Fruit fly (Drosophila melanogaster) whole organism, pupa: ENCODE measurements around the gene Polr2G.
A peak's percentile ranks its signal among the peaks of the same experiment; 100 is the strongest.

Experiments
- CG10348 ChIP-seq: fragments of 200-800 bp; sonication (Bioruptor generic); IDR thresholded peaks from 2 replicates; pipeline ENCODE4 v1.3.6; 2022; ENCODE audit warnings: missing biosample characterization, missing genetic modification characterization
- CG12605 ChIP-seq: fragments of 200-800 bp; sonication (Bioruptor generic); IDR thresholded peaks from 2 replicates; pipeline ENCODE4 v1.3.6; 2022; ENCODE audit warnings: missing biosample characterization, missing genetic modification characterization
- CG13204 ChIP-seq: fragments of 200-800 bp; sonication (Bioruptor generic); optimal IDR thresholded peaks from 2 replicates; lab custom pipeline; 2018; ENCODE audit warnings: missing biosample characterization, mild to moderate bottlenecking, missing genetic modification characterization, moderate library complexity
- CG14655 ChIP-seq: fragments of 200-800 bp; sonication (Bioruptor generic); optimal IDR thresholded peaks from 3 replicates; lab custom pipeline; 2017; ENCODE audit warnings: mild to moderate bottlenecking, missing biosample characterization, missing genetic modification reagents, missing genetic modification characterization
- CG15710 ChIP-seq: fragments of 200-800 bp; sonication (Bioruptor generic); optimal IDR thresholded peaks from 2 replicates; lab custom pipeline; 2018; ENCODE audit warnings: missing biosample characterization, mild to moderate bottlenecking, missing genetic modification characterization, moderate library complexity
- CG17806 ChIP-seq: fragments of 200-800 bp; sonication (Bioruptor generic); optimal IDR thresholded peaks from 2 replicates; lab custom pipeline; 2018; ENCODE audit warnings: missing biosample characterization, mild to moderate bottlenecking, missing genetic modification characterization, moderate library complexity
- CG32121 ChIP-seq: fragments of 200-800 bp; sonication (Bioruptor generic); IDR thresholded peaks from 2 replicates; pipeline ENCODE4 v1.3.6; 2022; ENCODE audit warnings: missing biosample characterization, missing genetic modification characterization
- CG34367 ChIP-seq: fragments of 200-800 bp; sonication (Bioruptor generic); optimal IDR thresholded peaks from 2 replicates; lab custom pipeline; 2018; ENCODE audit warnings: missing biosample characterization, mild to moderate bottlenecking, missing genetic modification characterization
- CG4496 ChIP-seq: fragments of 200-800 bp; sonication (Bioruptor generic); IDR thresholded peaks from 3 replicates; pipeline ENCODE4 v1.3.6; 2022; ENCODE audit warnings: missing biosample characterization, missing genetic modification characterization
- CG8159 ChIP-seq: fragments of 200-800 bp; sonication (Bioruptor generic); optimal IDR thresholded peaks from 3 replicates; lab custom pipeline; 2018; ENCODE audit warnings: missing biosample characterization, mild to moderate bottlenecking, missing genetic modification characterization, moderate library complexity
- CG8301 ChIP-seq: fragments of 200-800 bp; sonication (Bioruptor generic); optimal IDR thresholded peaks from 2 replicates; lab custom pipeline; 2018; ENCODE audit warnings: missing biosample characterization, mild to moderate bottlenecking, missing genetic modification characterization
- CG9948 ChIP-seq: fragments of 200-800 bp; sonication (Bioruptor generic); optimal IDR thresholded peaks from 2 replicates; lab custom pipeline; 2018; ENCODE audit warnings: missing biosample characterization, mild to moderate bottlenecking, missing genetic modification characterization, moderate library complexity
- D1 ChIP-seq: fragments of 200-800 bp; sonication (Bioruptor generic); optimal IDR thresholded peaks from 2 replicates; lab custom pipeline; 2018; ENCODE audit warnings: missing biosample characterization, mild to moderate bottlenecking, missing genetic modification characterization, moderate library complexity
- EcR ChIP-seq: fragments of 200-800 bp; sonication (Bioruptor generic); optimal IDR thresholded peaks from 3 replicates; lab custom pipeline; 2019; ENCODE audit warnings: missing biosample characterization, missing genetic modification characterization, mild to moderate bottlenecking, moderate library complexity, missing genetic modification reagents
- Ets98B ChIP-seq: fragments of 200-800 bp; sonication (Bioruptor generic); IDR thresholded peaks from 2 replicates; pipeline ENCODE4 v1.3.6; 2022; ENCODE audit warnings: missing biosample characterization, missing genetic modification characterization
- Pif1A ChIP-seq: fragments of 200-800 bp; sonication (Bioruptor generic); optimal IDR thresholded peaks from 3 replicates; lab custom pipeline; 2016; ENCODE audit warnings: missing biosample characterization, missing genetic modification characterization
- Pif1B ChIP-seq: fragments of 200-800 bp; sonication (Bioruptor generic); optimal IDR thresholded peaks from 3 replicates; lab custom pipeline; 2016; ENCODE audit warnings: missing biosample characterization, missing genetic modification characterization
- Snoo ChIP-seq: fragments of 200-800 bp; sonication (Bioruptor generic); optimal IDR thresholded peaks from 3 replicates; lab custom pipeline; 2017; ENCODE audit warnings: missing biosample characterization, mild to moderate bottlenecking, missing genetic modification characterization, inconsistent platforms
- fd96Ca ChIP-seq: fragments of 200-800 bp; sonication (Bioruptor generic); IDR thresholded peaks from 3 replicates; pipeline ENCODE4 v1.3.6; 2022; ENCODE audit warnings: missing biosample characterization, missing genetic modification characterization
- gl ChIP-seq: fragments of 200-800 bp; sonication (Bioruptor generic); optimal IDR thresholded peaks from 2 replicates; lab custom pipeline; 2018; ENCODE audit warnings: missing biosample characterization, mild to moderate bottlenecking, missing genetic modification characterization
- rn ChIP-seq: fragments of 200-800 bp; sonication (Bioruptor generic); IDR thresholded peaks from 2 replicates; pipeline ENCODE4 v1.3.6; 2022; ENCODE audit warnings: missing biosample characterization, missing genetic modification characterization

The Polr2G gene

dm6 chr3R:15242186-15243045 lies 19.4 kb upstream of the Polr2G start, which contains the start of the genes tefu and Hsc70-4:
tefu (minus strand) TSS chr3R:15242236.
Hsc70-4 (plus strand) TSS chr3R:15242687.
- no peak for TF ChIP-seq CG34367
- peak; percentile 78; the same call in 2 of the 3 replicates for TF ChIP-seq CG4496
- no peak for TF ChIP-seq gl (tag; lab: Kevin White, UChicago)
- 0 out of 2 replicates have a peak, but pooled peaks have one; percentile 23 for TF ChIP-seq CG12605
- no peak for TF ChIP-seq CG8301 (tag; lab: Kevin White, UChicago)
- no peak for TF ChIP-seq CG14655 (GFP tag; lab: Kevin White, UChicago)
- peak; percentile 87 for TF ChIP-seq CG8159
- TF ChIP-seq rn (GFP tag; lab: Robert Waterston, UW), result peak; percentile 75
- peak; percentile 65 for TF ChIP-seq CG15710 (tag; lab: Kevin White, UChicago)
- no peak for TF ChIP-seq Pif1A
- TF ChIP-seq CG10348 (GFP tag; lab: Robert Waterston, UW), result 0 out of 2 replicates have a peak, but pooled peaks have one; percentile 43
- TF ChIP-seq CG9948, result no peak
- peak; percentile 80 for TF ChIP-seq fd96Ca (GFP tag; lab: Robert Waterston, UW)
- TF ChIP-seq Snoo (tag; lab: Kevin White, UChicago), result peak; percentile 14
- TF ChIP-seq CG32121 (GFP tag; lab: Robert Waterston, UW), result peak; percentile 77
- TF ChIP-seq CG13204 (GFP tag; lab: Kevin White, UChicago), result no peak
- no peak for TF ChIP-seq CG17806 (tag; lab: Kevin White, UChicago)
- no peak for TF ChIP-seq Pif1B (GFP tag; lab: Kevin White, UChicago)
- no peak; the same call in 1 of the 2 replicates for TF ChIP-seq Ets98B (GFP tag; lab: Robert Waterston, UW)
- no peak for TF ChIP-seq D1
- TF ChIP-seq EcR (GFP tag; lab: Kevin White, UChicago), result peak; percentile 29
- TF ChIP-seq, all 21 proteins: peak for 10

dm6 chr3R:15231635-15232138 lies 8.7 kb upstream of the Polr2G start:
- no peak for TF ChIP-seq CG14655 (GFP tag; lab: Kevin White, UChicago)

dm6 chr3R:15230285-15230684 lies 7.3 kb upstream of the Polr2G start, which contains the start of gene CG34316:
CG34316 (plus strand) TSS chr3R:15230585.
- no peak for TF ChIP-seq CG8301 (tag; lab: Kevin White, UChicago)
- TF ChIP-seq Ets98B (GFP tag; lab: Robert Waterston, UW), result no peak
- no peak for TF ChIP-seq CG8159
- no peak for TF ChIP-seq CG4496
- TF ChIP-seq CG32121 (GFP tag; lab: Robert Waterston, UW), result no peak
- TF ChIP-seq D1, result no peak
- no peak for TF ChIP-seq CG34367
- TF ChIP-seq Snoo (tag; lab: Kevin White, UChicago), result no peak
- no peak for TF ChIP-seq CG13204 (GFP tag; lab: Kevin White, UChicago)
- TF ChIP-seq fd96Ca (GFP tag; lab: Robert Waterston, UW), result no peak
- TF ChIP-seq Pif1B (GFP tag; lab: Kevin White, UChicago), result no peak
- no peak for TF ChIP-seq rn (GFP tag; lab: Robert Waterston, UW)
- no peak for TF ChIP-seq CG15710 (tag; lab: Kevin White, UChicago)
- TF ChIP-seq EcR (GFP tag; lab: Kevin White, UChicago), result no peak
- TF ChIP-seq CG14655 (GFP tag; lab: Kevin White, UChicago), result no peak
- no peak for TF ChIP-seq CG9948
- no peak for TF ChIP-seq CG17806 (tag; lab: Kevin White, UChicago)
- no peak for TF ChIP-seq gl (tag; lab: Kevin White, UChicago)
- no peak for TF ChIP-seq Pif1A
- TF ChIP-seq, all 21 proteins: peak for 0

DNA sequence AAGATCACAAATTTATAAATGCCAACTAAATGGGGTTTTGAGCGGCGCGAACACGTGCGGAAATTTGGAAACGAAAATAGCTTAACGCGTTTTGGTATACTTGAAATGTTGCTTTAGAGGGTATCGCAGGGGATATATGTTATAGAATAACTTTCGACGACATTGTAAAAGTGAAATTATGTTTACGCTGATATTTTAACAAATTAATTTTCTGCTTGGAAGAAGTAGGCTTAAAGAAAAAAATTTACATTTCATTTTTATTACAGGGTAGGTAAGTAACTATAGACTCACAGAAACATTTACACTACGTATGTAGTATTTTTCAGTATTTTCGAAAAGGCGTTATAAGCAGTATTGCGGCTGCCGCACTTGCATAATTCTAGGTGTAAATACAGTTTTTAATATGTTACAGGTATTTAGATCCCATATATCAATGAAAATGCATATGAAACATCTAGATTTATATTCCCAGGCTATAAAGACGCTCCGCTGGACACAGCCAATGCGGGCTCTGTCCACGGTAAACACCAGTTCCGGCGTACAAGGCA lies 6.4 kb upstream of the Polr2G start, which contains the start of the genes Art3 and mRpS10:
Gene Art3 (minus strand): TSS at position 80 of the 548 bp plus-strand sequence.
Gene mRpS10 (plus strand): TSS at position 337 of the 548 bp plus-strand sequence.
- TF ChIP-seq Pif1B (GFP tag; lab: Kevin White, UChicago) (peak; percentile 99), Ets98B (GFP tag; lab: Robert Waterston, UW) (peak; percentile 100), CG9948 (peak; percentile 100), CG14655 (GFP tag; lab: Kevin White, UChicago) (peak; percentile 100), gl (tag; lab: Kevin White, UChicago) (peak; percentile 99), CG15710 (tag; lab: Kevin White, UChicago) (peak; percentile 100), CG17806 (tag; lab: Kevin White, UChicago) (peak; percentile 100), CG10348 (GFP tag; lab: Robert Waterston, UW) (peak; percentile 99), Pif1A (peak; percentile 99), CG4496 (peak; percentile 100), CG13204 (GFP tag; lab: Kevin White, UChicago) (no peak), D1 (no peak), CG34367 (peak; percentile 100), EcR (GFP tag; lab: Kevin White, UChicago) (no peak), CG8301 (tag; lab: Kevin White, UChicago) (peak; percentile 100), rn (GFP tag; lab: Robert Waterston, UW) (peak; percentile 100), fd96Ca (GFP tag; lab: Robert Waterston, UW) (peak; percentile 89), CG12605 (peak; percentile 100), Snoo (tag; lab: Kevin White, UChicago) (peak; percentile 100), CG8159 (peak; percentile 100), CG32121 (GFP tag; lab: Robert Waterston, UW) (peak; percentile 100)

dm6 chr3R:15225279-15225730 lies 2.3 kb upstream of the Polr2G start, which contains the start of the genes CG31344 and Caf1-55:
CG31344 (minus strand) TSS chr3R:15225329.
Caf1-55 (plus strand) TSS chr3R:15225576.
- TF ChIP-seq CG8159 (no peak), EcR (GFP tag; lab: Kevin White, UChicago) (peak; percentile 12), CG13204 (GFP tag; lab: Kevin White, UChicago) (no peak), CG17806 (tag; lab: Kevin White, UChicago) (no peak)
- TF ChIP-seq, all 21 proteins: peak for 1
